Worm (Caenorhabditis elegans) whole organism, midembryonic: Measurements from ENCODE around the gene dhc-3.

Source experiments
- T22C8.4 ChIP-seq: fragments of 200-800 bp; sonication (Bioruptor generic); IDR thresholded peaks from 2 replicates; pipeline ENCODE4 v1.3.6; 2022; ENCODE audit warnings: missing genetic modification characterization, missing compliant biosample characterization
- cog-1 ChIP-seq: sonication (generic microtip); optimal IDR thresholded peaks from 2 replicates; lab custom pipeline; 2016; ENCODE audit warnings: missing genetic modification characterization, missing compliant biosample characterization
- flt-1 ChIP-seq: fragments of 200-800 bp; sonication (Bioruptor generic); IDR thresholded peaks from 2 replicates; pipeline ENCODE4 v1.3.6; 2022; ENCODE audit warnings: missing genetic modification characterization, missing compliant biosample characterization
- klf-2 ChIP-seq: fragments of 200-800 bp; sonication (Bioruptor generic); conservative IDR thresholded peaks from 2 replicates; pipeline ENCODE4 v1.3.6; 2022; ENCODE audit warnings: missing genetic modification reagents, missing genetic modification characterization, missing compliant biosample characterization
- med-1 ChIP-seq: sonication (generic microtip); optimal IDR thresholded peaks from 2 replicates; lab custom pipeline; 2017; ENCODE audit warnings: missing genetic modification characterization, mild to moderate bottlenecking, missing compliant biosample characterization, antibody characterized with exemption, missing genetic modification reagents; ENCODE audit not compliant: insufficient read depth
- tab-1 ChIP-seq: fragments of 200-800 bp; sonication (Bioruptor generic); IDR thresholded peaks from 2 replicates; pipeline ENCODE4 v1.3.6; 2022; ENCODE audit warnings: missing genetic modification characterization, missing compliant biosample characterization
- ztf-23 ChIP-seq: fragments of 200-800 bp; sonication (Bioruptor generic); IDR thresholded peaks from 2 replicates; pipeline ENCODE4 v1.3.6; 2022; ENCODE audit warnings: missing genetic modification reagents, missing genetic modification characterization, missing compliant biosample characterization
- ztf-29 ChIP-seq: fragments of 200-800 bp; sonication (Bioruptor generic); IDR thresholded peaks from 2 replicates; pipeline ENCODE4 v1.3.6; 2022; ENCODE audit warnings: missing genetic modification reagents, missing genetic modification characterization, missing compliant biosample characterization

- TF ChIP-seq cog-1 (tag; lab: Kevin White, UChicago) (no peak), ztf-29 (GFP tag; lab: Robert Waterston, UW) (no peak), flt-1 (no peak), klf-2 (GFP tag; lab: Robert Waterston, UW) (no peak), ztf-23 (no peak), tab-1 (GFP tag; lab: Robert Waterston, UW) (no peak), med-1 (GFP tag; lab: Kevin White, UChicago) (no peak), T22C8.4 (no peak)
Observed at ce11 chrV:13095654-13096053, 43.1 kb upstream of the dhc-3 start, which contains the start of gene C34B4.5.
